Fruit fly (Drosophila melanogaster) whole organism, embryonic: ENCODE measurements around the gene CG14958.

Experiments used
- Atf-2 ChIP-seq: fragments of 200-800 bp; sonication (Bioruptor generic); optimal IDR thresholded peaks from 2 replicates; lab custom pipeline; 2016; ENCODE audit warnings: missing biosample characterization, missing genetic modification characterization
- Blimp-1 ChIP-seq: fragments of 200-800 bp; sonication (Bioruptor generic); optimal IDR thresholded peaks from 3 replicates; lab custom pipeline; 2018; ENCODE audit warnings: missing biosample characterization, missing genetic modification characterization, mild to moderate bottlenecking, moderate library complexity, missing genetic modification reagents
- CG10274 ChIP-seq: fragments of 200-800 bp; sonication (Bioruptor generic); optimal IDR thresholded peaks from 3 replicates; lab custom pipeline; 2017; ENCODE audit warnings: missing biosample characterization, mild to moderate bottlenecking, missing genetic modification characterization
- CG11247 ChIP-seq: fragments of 200-800 bp; sonication (Bioruptor generic); IDR thresholded peaks from 2 replicates; pipeline ENCODE4 v1.3.6; 2022; ENCODE audit warnings: missing biosample characterization, missing genetic modification characterization
- CG14050 ChIP-seq: fragments of 200-800 bp; sonication (Bioruptor generic); IDR thresholded peaks from 3 replicates; pipeline ENCODE4 v1.3.6; 2022; ENCODE audit warnings: missing biosample characterization, missing genetic modification characterization
- CG14667 ChIP-seq: fragments of 200-800 bp; sonication (Bioruptor generic); IDR thresholded peaks from 2 replicates; pipeline ENCODE4 v1.3.6; 2022; ENCODE audit warnings: missing biosample characterization, missing genetic modification characterization
- CG15601 ChIP-seq: fragments of 200-800 bp; sonication (Bioruptor generic); optimal IDR thresholded peaks from 3 replicates; lab custom pipeline; 2019; ENCODE audit warnings: missing biosample characterization, mild to moderate bottlenecking, missing genetic modification characterization, moderate library complexity
- CG17328 ChIP-seq: fragments of 200-800 bp; sonication (Bioruptor generic); IDR thresholded peaks from 2 replicates; pipeline ENCODE4 v1.3.6; 2022; ENCODE audit warnings: missing biosample characterization, missing genetic modification characterization
- CG17385 ChIP-seq: fragments of 200-800 bp; sonication (Bioruptor generic); optimal IDR thresholded peaks from 3 replicates; lab custom pipeline; 2018; ENCODE audit warnings: missing biosample characterization, mild to moderate bottlenecking, missing genetic modification characterization
- CG18476 ChIP-seq: fragments of 200-800 bp; sonication (Bioruptor generic); optimal IDR thresholded peaks from 2 replicates; lab custom pipeline; 2016; ENCODE audit warnings: missing biosample characterization, mild to moderate bottlenecking, missing genetic modification characterization
- CG3065 ChIP-seq: fragments of 200-800 bp; sonication (Bioruptor generic); optimal IDR thresholded peaks from 2 replicates; lab custom pipeline; 2016; ENCODE audit warnings: missing biosample characterization, missing genetic modification characterization
- CG4617 ChIP-seq: fragments of 200-800 bp; sonication (Bioruptor generic); optimal IDR thresholded peaks from 3 replicates; lab custom pipeline; 2016; ENCODE audit warnings: missing biosample characterization, missing genetic modification characterization, borderline replicate concordance
- CG4707 ChIP-seq: fragments of 200-800 bp; sonication (Bioruptor generic); optimal IDR thresholded peaks from 2 replicates; lab custom pipeline; 2018; ENCODE audit warnings: missing biosample characterization, mild to moderate bottlenecking, missing genetic modification characterization, moderate library complexity
- CG4854 ChIP-seq: fragments of 200-800 bp; sonication (Bioruptor generic); optimal IDR thresholded peaks from 2 replicates; lab custom pipeline; 2016; ENCODE audit warnings: missing biosample characterization, missing genetic modification characterization, inconsistent platforms
- CG9727 ChIP-seq: fragments of 200-800 bp; sonication (Bioruptor generic); optimal IDR thresholded peaks from 3 replicates; lab custom pipeline; 2017; ENCODE audit warnings: missing biosample characterization, mild to moderate bottlenecking, missing genetic modification characterization
- D ChIP-seq, 2 experiments: fragments of 200-800 bp in 1 of 2; fragments of >200 bp in 1 of 2; sonication (Bioruptor generic) in 1 of 2; optimal IDR thresholded peaks; 2 replicates in 1 of 2; 3 replicates in 1 of 2; lab custom pipeline; 2017; ENCODE audit warnings: mild to moderate bottlenecking in 1 of 2, missing biosample characterization in 1 of 2, missing genetic modification characterization in 1 of 2, missing genetic modification reagents in 1 of 2
- D19A ChIP-seq: fragments of 200-800 bp; optimal IDR thresholded peaks from 3 replicates; lab custom pipeline; 2019; ENCODE audit warnings: missing biosample characterization, mild to moderate bottlenecking, missing genetic modification characterization, moderate library complexity
- Dbx ChIP-seq: fragments of 200-800 bp; sonication (Bioruptor generic); IDR thresholded peaks from 3 replicates; pipeline ENCODE4 v1.3.6; 2022; ENCODE audit warnings: missing biosample characterization, missing genetic modification characterization
- Dek ChIP-seq: fragments of 200-800 bp; sonication (Bioruptor generic); optimal IDR thresholded peaks from 3 replicates; lab custom pipeline; 2019; ENCODE audit warnings: missing biosample characterization, mild to moderate bottlenecking, missing genetic modification characterization, moderate library complexity
- Dip3 ChIP-seq: fragments of 200-800 bp; sonication (Bioruptor generic); optimal IDR thresholded peaks from 3 replicates; lab custom pipeline; 2016; ENCODE audit warnings: missing biosample characterization, missing genetic modification characterization
- Drgx ChIP-seq: fragments of 200-800 bp; sonication (Bioruptor generic); IDR thresholded peaks from 2 replicates; pipeline ENCODE4 v1.3.6; 2022; ENCODE audit warnings: missing biosample characterization, missing genetic modification characterization
- Fer1 ChIP-seq: fragments of 200-800 bp; sonication (Bioruptor generic); optimal IDR thresholded peaks from 2 replicates; lab custom pipeline; 2017; ENCODE audit warnings: missing biosample characterization, mild to moderate bottlenecking, missing genetic modification characterization
- Fer3 ChIP-seq: fragments of 200-800 bp; sonication (Bioruptor generic); optimal IDR thresholded peaks from 2 replicates; lab custom pipeline; 2018; ENCODE audit warnings: missing biosample characterization, mild to moderate bottlenecking, missing genetic modification characterization, moderate library complexity
- HHEX ChIP-seq: fragments of 200-800 bp; sonication (Bioruptor generic); optimal IDR thresholded peaks from 3 replicates; lab custom pipeline; 2017; ENCODE audit warnings: missing biosample characterization, mild to moderate bottlenecking, missing genetic modification characterization, missing genetic modification reagents
- Meics ChIP-seq: fragments of 200-800 bp; sonication (Bioruptor generic); optimal IDR thresholded peaks from 2 replicates; lab custom pipeline; 2017; ENCODE audit warnings: missing biosample characterization, mild to moderate bottlenecking, missing genetic modification characterization
- Opbp ChIP-seq: fragments of 200-800 bp; sonication (Bioruptor generic); IDR thresholded peaks from 3 replicates; pipeline ENCODE4 v1.3.6; 2022; ENCODE audit warnings: missing biosample characterization, missing genetic modification characterization; ENCODE audit not compliant: partially characterized antibody
- Ravus ChIP-seq: fragments of 200-800 bp; sonication (Bioruptor generic); IDR thresholded peaks from 2 replicates; pipeline ENCODE4 v1.3.6; 2022; ENCODE audit warnings: missing biosample characterization, missing genetic modification characterization
- Rx ChIP-seq: fragments of 200-800 bp; sonication (Bioruptor generic); IDR thresholded peaks from 2 replicates; pipeline ENCODE4 v1.3.6; 2022; ENCODE audit warnings: missing biosample characterization, missing genetic modification characterization
- Spps ChIP-seq: fragments of 200-800 bp; sonication (Bioruptor generic); optimal IDR thresholded peaks from 2 replicates; lab custom pipeline; 2018; ENCODE audit warnings: missing biosample characterization, mild to moderate bottlenecking, missing genetic modification characterization
- Taf1 ChIP-seq: fragments of 200-800 bp; sonication (Bioruptor generic); IDR thresholded peaks from 2 replicates; pipeline ENCODE4 v1.3.6; 2022; ENCODE audit warnings: missing biosample characterization, missing genetic modification characterization
- Usf ChIP-seq: fragments of 200-800 bp; sonication (Bioruptor generic); optimal IDR thresholded peaks from 2 replicates; lab custom pipeline; 2017; ENCODE audit warnings: missing genotype, missing biosample characterization, missing genetic modification characterization
- btn ChIP-seq: fragments of 200-800 bp; sonication (Bioruptor generic); optimal IDR thresholded peaks from 2 replicates; lab custom pipeline; 2016; ENCODE audit warnings: missing biosample characterization, missing genetic modification characterization
- cg ChIP-seq: fragments of 200-800 bp; sonication (Bioruptor generic); optimal IDR thresholded peaks from 3 replicates; lab custom pipeline; 2019; ENCODE audit warnings: missing biosample characterization, mild to moderate bottlenecking, missing genetic modification characterization, moderate library complexity
- chm ChIP-seq: fragments of 200-800 bp; sonication (Bioruptor generic); IDR thresholded peaks from 2 replicates; pipeline ENCODE4 v1.3.6; 2022; ENCODE audit warnings: missing biosample characterization, missing genetic modification characterization
- crc ChIP-seq: fragments of 200-800 bp; sonication (Bioruptor generic); optimal IDR thresholded peaks from 2 replicates; lab custom pipeline; 2016; ENCODE audit warnings: missing biosample characterization, missing genetic modification characterization
- dmrt99B ChIP-seq: fragments of 200-800 bp; sonication (Bioruptor generic); optimal IDR thresholded peaks from 2 replicates; lab custom pipeline; 2018; ENCODE audit warnings: missing biosample characterization, mild to moderate bottlenecking, missing genetic modification characterization, moderate library complexity
- en ChIP-seq: fragments of 200-800 bp; sonication (Bioruptor generic); optimal IDR thresholded peaks from 2 replicates; lab custom pipeline; 2016; ENCODE audit warnings: missing biosample characterization, missing genetic modification characterization
- hb ChIP-seq: fragments of 200-800 bp; sonication (Bioruptor generic); IDR thresholded peaks from 3 replicates; pipeline ENCODE4 v1.3.6; 2022; ENCODE audit warnings: missing biosample characterization, missing genetic modification characterization; ENCODE audit not compliant: partially characterized antibody
- maf-S ChIP-seq: fragments of 200-800 bp; sonication (Bioruptor generic); optimal IDR thresholded peaks from 2 replicates; lab custom pipeline; 2016; ENCODE audit warnings: missing biosample characterization, missing genetic modification characterization
- nmo ChIP-seq: fragments of 200-800 bp; sonication (Bioruptor generic); optimal IDR thresholded peaks from 2 replicates; lab custom pipeline; 2018; ENCODE audit warnings: missing biosample characterization, mild to moderate bottlenecking, missing genetic modification characterization, moderate library complexity
- pb ChIP-seq: fragments of 200-800 bp; sonication (Bioruptor generic); optimal IDR thresholded peaks from 3 replicates; lab custom pipeline; 2016; ENCODE audit warnings: missing biosample characterization, missing genetic modification characterization
- rib ChIP-seq: fragments of 200-800 bp; sonication (Bioruptor generic); IDR thresholded peaks from 2 replicates; pipeline ENCODE4 v1.3.6; 2022; ENCODE audit warnings: missing biosample characterization, missing genetic modification characterization
- sob ChIP-seq: fragments of 200-800 bp; sonication (Bioruptor generic); IDR thresholded peaks from 2 replicates; pipeline ENCODE4 v1.3.6; 2022; ENCODE audit warnings: missing biosample characterization, missing genetic modification characterization
- sug ChIP-seq: fragments of 200-800 bp; optimal IDR thresholded peaks from 2 replicates; lab custom pipeline; 2019; ENCODE audit warnings: missing biosample characterization, mild to moderate bottlenecking, missing genetic modification characterization, moderate library complexity
- tio ChIP-seq: fragments of 200-800 bp; sonication (Bioruptor generic); optimal IDR thresholded peaks from 2 replicates; lab custom pipeline; 2017; ENCODE audit warnings: missing biosample characterization, missing genetic modification characterization, inconsistent platforms
- trh ChIP-seq: fragments of 200-800 bp; sonication (Bioruptor generic); optimal IDR thresholded peaks from 2 replicates; lab custom pipeline; 2016; ENCODE audit warnings: missing biosample characterization, missing genetic modification characterization
- usp ChIP-seq: fragments of >200 bp; optimal IDR thresholded peaks from 2 replicates; lab custom pipeline; 2017; ENCODE audit warnings: missing biosample characterization, missing genetic modification characterization
- zfh2 ChIP-seq: fragments of 200-800 bp; sonication (Bioruptor generic); optimal IDR thresholded peaks from 2 replicates; lab custom pipeline; 2016; ENCODE audit warnings: missing biosample characterization, missing genetic modification characterization

CG14958 gene

DNA sequence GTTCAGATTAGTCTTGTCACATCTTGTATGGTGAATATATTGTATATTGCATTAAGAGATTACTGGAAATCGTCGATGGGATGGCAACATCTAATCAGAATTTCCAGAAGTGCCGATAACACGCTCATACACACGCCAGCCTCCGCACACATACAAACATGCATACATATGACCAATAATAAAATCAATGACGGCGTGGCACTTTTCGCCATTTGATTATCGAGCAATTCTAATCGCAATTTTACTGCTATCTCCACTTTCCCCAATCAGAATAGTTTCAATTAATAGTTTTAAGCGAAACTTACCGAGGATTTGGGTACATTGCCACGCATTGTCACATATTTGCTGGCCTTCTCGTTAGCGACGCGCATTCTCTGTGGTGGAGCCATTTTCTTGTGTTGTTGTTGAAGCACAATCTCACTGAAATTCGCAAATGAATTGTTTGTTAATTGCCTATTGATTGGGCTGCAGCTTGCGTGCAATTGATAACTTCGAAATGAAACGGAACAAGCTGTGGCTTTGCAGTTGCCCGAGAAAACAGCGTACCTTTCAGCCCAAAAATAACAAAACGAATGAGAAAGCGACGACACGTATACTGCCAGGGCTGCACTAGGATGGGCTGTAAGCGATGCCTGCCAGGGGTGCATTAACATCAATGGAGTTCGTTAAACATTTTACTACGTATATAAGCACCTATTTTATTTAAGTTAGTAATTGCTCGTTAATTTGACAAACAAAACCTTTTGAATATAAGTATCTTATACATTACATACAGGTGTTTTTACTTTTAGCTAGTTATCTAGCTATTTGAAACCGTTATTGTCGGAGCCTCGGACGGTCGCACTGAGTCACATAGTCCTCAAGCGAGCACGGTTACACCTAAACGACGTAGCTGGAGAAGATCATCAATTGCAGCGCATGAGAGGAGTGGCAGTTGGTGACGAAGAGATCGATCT, 8.9 kb downstream of the CG14958 start, which contains the start of the genes CG32276 and gry (continued):
- peak; percentile 78 for TF ChIP-seq CG17328
- TF ChIP-seq Fer1 (GFP tag; lab: Kevin White, UChicago), result peak; percentile 77
- TF ChIP-seq Drgx, result peak; percentile 55; the same call in 1 of the 2 replicates
- TF ChIP-seq CG14667 (GFP tag; lab: Robert Waterston, UW), result peak; percentile 51; the same call in 1 of the 2 replicates
- TF ChIP-seq hb (GFP tag; lab: Robert Waterston, UW), result no peak
- peak; percentile 58 for TF ChIP-seq HHEX (GFP tag; lab: Kevin White, UChicago)
- TF ChIP-seq sug, result no peak
- peak; percentile 27 for TF ChIP-seq D (optimal IDR thresholded peaks at IDR 0.05; lab: Kevin White, UChicago)
- TF ChIP-seq D (GFP tag; optimal IDR thresholded peaks at IDR 0.05; lab: Kevin White, UChicago), result peak; percentile 48
- peak; percentile 73 for TF ChIP-seq cg
- peak; percentile 11 for TF ChIP-seq Usf
- no peak for TF ChIP-seq tio (GFP tag; lab: Kevin White, UChicago)
- TF ChIP-seq Taf1 (GFP tag; lab: Robert Waterston, UW), result peak; percentile 49; the same call in 1 of the 2 replicates
- TF ChIP-seq Rx, result peak; percentile 14; the same call in 1 of the 2 replicates
- no peak for TF ChIP-seq Opbp (GFP tag; lab: Robert Waterston, UW)
- peak; percentile 73 for TF ChIP-seq Dek
- peak; percentile 86 for TF ChIP-seq CG4617
- peak; percentile 58 for TF ChIP-seq btn (GFP tag; lab: Kevin White, UChicago)
- TF ChIP-seq pb (GFP tag; lab: Kevin White, UChicago), result peak; percentile 36
- TF ChIP-seq en (GFP tag; lab: Kevin White, UChicago), result peak; percentile 53
- TF ChIP-seq Spps (tag; lab: Kevin White, UChicago), result peak; percentile 57
- TF ChIP-seq Blimp-1 (GFP tag; lab: Kevin White, UChicago), result no peak
- no peak for TF ChIP-seq dmrt99B (tag; lab: Kevin White, UChicago)
- peak; percentile 85 for TF ChIP-seq zfh2 (GFP tag; lab: Kevin White, UChicago)
- peak; percentile 71 for TF ChIP-seq CG18476 (GFP tag; lab: Kevin White, UChicago)
- TF ChIP-seq sob (GFP tag; lab: Robert Waterston, UW), result peak; percentile 82
- TF ChIP-seq Atf-2 (GFP tag; lab: Kevin White, UChicago), result peak; percentile 81
- TF ChIP-seq CG15601 (tag; lab: Kevin White, UChicago), result no peak
- TF ChIP-seq Fer3 (tag; lab: Kevin White, UChicago), result peak; percentile 72
- peak; percentile 82 for TF ChIP-seq maf-S (GFP tag; lab: Kevin White, UChicago)
- no peak for TF ChIP-seq CG4854 (GFP tag; lab: Kevin White, UChicago)
- TF ChIP-seq Dip3 (GFP tag; lab: Kevin White, UChicago), result peak; percentile 71
- TF ChIP-seq CG4707 (GFP tag; lab: Kevin White, UChicago), result no peak
- TF ChIP-seq Ravus (GFP tag; lab: Robert Waterston, UW), result no peak
- TF ChIP-seq CG11247 (GFP tag; lab: Robert Waterston, UW), result peak; percentile 54
- TF ChIP-seq CG9727 (GFP tag; lab: Kevin White, UChicago), result peak; percentile 73
- TF ChIP-seq D19A (tag; lab: Kevin White, UChicago), result no peak
- peak; percentile 69; the same call in 1 of the 3 replicates for TF ChIP-seq Dbx (GFP tag; lab: Robert Waterston, UW)
- peak; percentile 78 for TF ChIP-seq Meics (GFP tag; lab: Kevin White, UChicago)
- peak; percentile 50 for TF ChIP-seq CG3065
- TF ChIP-seq CG14050 (GFP tag; lab: Robert Waterston, UW), result peak; percentile 23; the same call in 1 of the 3 replicates
- peak; percentile 48 for TF ChIP-seq crc
- peak; percentile 74 for TF ChIP-seq chm (GFP tag; lab: Robert Waterston, UW)
- no peak for TF ChIP-seq usp
- TF ChIP-seq trh (GFP tag; lab: Kevin White, UChicago), result peak; percentile 63
- no peak for TF ChIP-seq rib (GFP tag; lab: Robert Waterston, UW)
- TF ChIP-seq CG17385, result peak; percentile 64
- TF ChIP-seq nmo (GFP tag; lab: Kevin White, UChicago), result peak; percentile 84
- TF ChIP-seq CG10274 (GFP tag; lab: Kevin White, UChicago), result no peak
